Worm (Caenorhabditis elegans): ENCODE data around the gene grp-1.

The grp-1 gene

DNA sequence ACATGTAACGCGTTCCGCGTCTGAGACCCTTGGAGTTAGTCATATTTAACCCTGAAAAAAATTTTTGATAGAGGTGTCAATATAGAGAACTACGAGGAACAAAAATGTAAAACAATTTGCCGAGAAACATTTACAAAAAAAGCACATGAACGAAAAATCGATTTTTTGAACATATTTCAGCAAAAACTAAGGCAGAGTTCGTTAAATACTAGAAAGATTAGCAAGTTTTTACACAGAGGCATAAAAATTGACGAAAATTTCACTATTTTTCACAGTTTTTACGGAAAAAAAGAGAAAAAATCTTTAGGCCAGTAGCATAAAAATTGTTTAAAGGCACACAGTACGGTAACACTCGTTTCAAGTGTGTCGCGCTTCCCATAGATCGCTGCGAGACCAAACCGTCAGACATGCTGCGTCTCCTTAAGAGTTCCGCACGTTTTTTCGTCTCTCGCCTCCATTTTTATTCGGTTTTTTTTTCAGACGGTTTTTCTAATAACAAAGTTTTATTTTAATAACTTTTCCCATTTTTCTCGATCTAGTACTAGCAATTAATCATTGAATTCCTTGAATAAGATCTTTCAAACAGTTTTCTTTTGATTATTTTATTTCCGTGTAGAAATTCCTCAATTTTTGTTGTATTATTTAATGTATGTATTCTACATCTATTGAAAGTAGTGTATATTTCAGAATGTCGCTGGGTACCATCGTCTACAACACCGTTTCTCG lies 44.8 kb downstream of the grp-1 start, which contains the start of the genes rpl-21 and C14B9.10 (continued):
- TF ChIP-seq lin-15B (tag; optimal IDR thresholded peaks at IDR 0.05), result peak; percentile 78
- no peak for TF ChIP-seq ama-1 (optimal IDR thresholded peaks at IDR 0.05)
- TF ChIP-seq unc-98 (GFP tag; IDR thresholded peaks at IDR 0.05), result no peak
- TF ChIP-seq nhr-47 (tag; optimal IDR thresholded peaks at IDR 0.05), result peak; percentile 86
- no peak for TF ChIP-seq Y116A8C.19 (tag; optimal IDR thresholded peaks at IDR 0.05; ENCODE audit: borderline replicate concordance)
- peak; percentile 95 for TF ChIP-seq nhr-85 (tag)
- TF ChIP-seq dpl-1 (GFP tag; optimal IDR thresholded peaks at IDR 0.05), result peak; percentile 75 to 80 (median 78)
- peak; percentile 84 to 89 for TF ChIP-seq lin-35 (GFP tag; optimal IDR thresholded peaks at IDR 0.05)
- TF ChIP-seq nhr-20 (tag; optimal IDR thresholded peaks at IDR 0.05), result peak; percentile 85
- peak; percentile 48 for TF ChIP-seq lir-3 (tag; optimal IDR thresholded peaks at IDR 0.05; ENCODE audit: poor library complexity)
- peak; percentile 83 for TF ChIP-seq tbx-2 (tag; optimal IDR thresholded peaks at IDR 0.05)
- TF ChIP-seq sup-37 (GFP tag; optimal IDR thresholded peaks at IDR 0.05), result no peak
- TF ChIP-seq nhr-237 (tag; optimal IDR thresholded peaks at IDR 0.05), result peak; percentile 57
- TF ChIP-seq lsy-2 (tag; optimal IDR thresholded peaks at IDR 0.05), result peak; percentile 99
- peak; percentile 33 for TF ChIP-seq sox-4 (tag; optimal IDR thresholded peaks at IDR 0.05)
- TF ChIP-seq egl-13 (tag; optimal IDR thresholded peaks at IDR 0.05), result peak; percentile 27
- TF ChIP-seq ztf-11 (tag; optimal IDR thresholded peaks at IDR 0.05), result peak in 1 of 2 experiments; percentile 13
- peak; percentile 74 for TF ChIP-seq jun-1 (tag; optimal IDR thresholded peaks at IDR 0.05)
- peak; percentile 9 for TF ChIP-seq hpl-2 (GFP tag; optimal IDR thresholded peaks at IDR 0.05)
- peak; percentile 76 for TF ChIP-seq fos-1 (tag; optimal IDR thresholded peaks at IDR 0.05)
- peak; percentile 73 for TF ChIP-seq dsc-1 (tag; optimal IDR thresholded peaks at IDR 0.05)
- peak; percentile 93 for TF ChIP-seq snu-23 (GFP tag; optimal IDR thresholded peaks at IDR 0.05)
- TF ChIP-seq nhr-76 (tag; optimal IDR thresholded peaks at IDR 0.05), result no peak
- peak; percentile 73 to 88 (median 77) for TF ChIP-seq ceh-82 (tag; optimal IDR thresholded peaks at IDR 0.05)
- TF ChIP-seq nhr-11 (tag; optimal IDR thresholded peaks at IDR 0.05), result peak; percentile 75
- TF ChIP-seq egl-27 (tag; optimal IDR thresholded peaks at IDR 0.05), result no peak
- TF ChIP-seq blmp-1 (tag; optimal IDR thresholded peaks at IDR 0.05), result peak; percentile 72
- TF ChIP-seq swsn-7 (tag; optimal IDR thresholded peaks at IDR 0.05), result peak; percentile 85
- no peak for TF ChIP-seq ceh-90 (tag; optimal IDR thresholded peaks at IDR 0.05)
- no peak for TF ChIP-seq hlh-17 (GFP tag; optimal IDR thresholded peaks at IDR 0.05; ENCODE audit: borderline replicate concordance)
- TF ChIP-seq ztf-4 (tag; optimal IDR thresholded peaks at IDR 0.05), result peak; percentile 68
- TF ChIP-seq mdl-1 (tag; optimal IDR thresholded peaks at IDR 0.05), result peak in 1 of 2 experiments; percentile 77
- TF ChIP-seq zip-4 (GFP tag; optimal IDR thresholded peaks at IDR 0.05), result no peak
- no peak for TF ChIP-seq ets-5 (GFP tag; IDR thresholded peaks at IDR 0.05)
- TF ChIP-seq C04F5.9 (tag; optimal IDR thresholded peaks at IDR 0.05), result peak; percentile 50
- no peak for TF ChIP-seq mab-9 (GFP tag; IDR thresholded peaks at IDR 0.05)
- no peak for TF ChIP-seq hlh-4 (tag; optimal IDR thresholded peaks at IDR 0.05)
- TF ChIP-seq elt-2 (tag; optimal IDR thresholded peaks at IDR 0.05), result peak; percentile 5

DNA sequence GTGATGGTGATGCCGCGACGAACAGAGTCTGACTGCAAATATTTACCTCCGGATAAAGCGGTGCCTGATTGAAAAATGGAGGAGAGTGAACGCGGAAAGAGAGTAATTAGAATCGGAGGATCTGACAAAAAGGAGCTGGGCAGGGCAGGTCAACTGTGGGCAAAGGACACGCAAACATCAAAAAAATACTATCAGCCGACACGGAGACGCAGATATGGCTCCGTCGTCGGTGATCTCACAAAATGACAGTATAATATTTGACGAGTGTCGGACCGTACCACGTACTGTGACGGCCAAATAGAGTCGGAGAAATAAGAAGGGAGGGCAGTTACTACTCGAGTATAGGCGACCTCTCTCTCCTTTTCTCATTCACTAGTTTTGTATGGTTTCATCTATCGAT lies 47.0 kb downstream of the grp-1 start:
- TF ChIP-seq nhr-85 (tag) (peak; percentile 5), lsy-2 (tag; optimal IDR thresholded peaks at IDR 0.05) (peak in 1 of 2 experiments; percentile 43), nhr-76 (tag; optimal IDR thresholded peaks at IDR 0.05) (no peak), nhr-47 (tag; optimal IDR thresholded peaks at IDR 0.05) (no peak), lin-14 (GFP tag; optimal IDR thresholded peaks at IDR 0.05) (peak; percentile 22), tbx-2 (tag; optimal IDR thresholded peaks at IDR 0.05) (peak; percentile 1), fos-1 (tag; optimal IDR thresholded peaks at IDR 0.05) (no peak), pqm-1 (tag; optimal IDR thresholded peaks at IDR 0.05) (no peak), unc-130 (tag; optimal IDR thresholded peaks at IDR 0.05) (no peak), ces-1 (GFP tag; optimal IDR thresholded peaks at IDR 0.05) (no peak), unc-62 (GFP tag; optimal IDR thresholded peaks at IDR 0.05) (no peak), sup-37 (GFP tag; optimal IDR thresholded peaks at IDR 0.05) (no peak), zip-4 (GFP tag; optimal IDR thresholded peaks at IDR 0.05) (no peak), irx-1 (tag; optimal IDR thresholded peaks at IDR 0.05) (no peak), efl-1 (optimal IDR thresholded peaks at IDR 0.05) (no peak), efl-1 (GFP tag; optimal IDR thresholded peaks at IDR 0.05 in 1 of 2) (no peak), nhr-19 (GFP tag; conservative IDR thresholded peaks at IDR 0.05) (peak; percentile 25; the same call in 1 of the 2 replicates), pax-3 (tag; optimal IDR thresholded peaks at IDR 0.05) (no peak), mdl-1 (tag; optimal IDR thresholded peaks at IDR 0.05) (no peak), C34B4.2 (tag; optimal IDR thresholded peaks at IDR 0.05) (no peak), mab-9 (GFP tag; IDR thresholded peaks at IDR 0.05) (no peak), elt-3 (tag; optimal IDR thresholded peaks at IDR 0.05) (no peak), ceh-88 (GFP tag; IDR thresholded peaks at IDR 0.05) (0 out of 2 replicates have a peak, but pooled peaks have one; percentile 18)

Measured in whole organism, L1 larva.